Worm (Caenorhabditis elegans) whole organism, L2 larva: Measurements from ENCODE around the gene F12F6.7.

Experiments
- C34F6.9 ChIP-seq: fragments of 150-350 bp; optimal IDR thresholded peaks from 2 replicates; lab custom pipeline; 2014; ENCODE audit warnings: missing biosample characterization, missing genetic modification characterization
- F13H6.1 ChIP-seq: sonication (generic microtip); optimal IDR thresholded peaks from 2 replicates; lab custom pipeline; 2016; ENCODE audit warnings: missing genetic modification characterization, missing compliant biosample characterization
- Y55F3AM.14 ChIP-seq: fragments of 200-800 bp; sonication (Bioruptor generic); optimal IDR thresholded peaks from 2 replicates; lab custom pipeline; 2018; ENCODE audit warnings: mild to moderate bottlenecking, missing genetic modification characterization, missing compliant biosample characterization
- ZK546.5 ChIP-seq: sonication (generic microtip); optimal IDR thresholded peaks from 2 replicates; lab custom pipeline; 2017; ENCODE audit warnings: missing biosample characterization, missing genetic modification characterization
- alr-1 ChIP-seq: fragments of 150-350 bp; optimal IDR thresholded peaks from 2 replicates; lab custom pipeline; 2014; ENCODE audit warnings: missing biosample characterization, missing genetic modification characterization
- aly-2 ChIP-seq: fragments of 150-350 bp; optimal IDR thresholded peaks from 2 replicates; lab custom pipeline; 2014; ENCODE audit warnings: missing biosample characterization, missing genetic modification characterization
- ama-1 ChIP-seq: fragments of 150-350 bp; optimal IDR thresholded peaks from 2 replicates; lab custom pipeline; 2018; ENCODE audit warnings: inconsistent platforms
- blmp-1 ChIP-seq: sonication (generic microtip); optimal IDR thresholded peaks from 2 replicates; lab custom pipeline; 2017; ENCODE audit warnings: missing genetic modification characterization, mild to moderate bottlenecking, missing compliant biosample characterization, antibody characterized with exemption, moderate library complexity; ENCODE audit not compliant: insufficient read depth
- ceh-16 ChIP-seq: fragments of 150-350 bp; optimal IDR thresholded peaks from 2 replicates; lab custom pipeline; 2014; ENCODE audit warnings: missing biosample characterization, missing genetic modification characterization
- ceh-82 ChIP-seq: fragments of 150-350 bp; optimal IDR thresholded peaks from 2 replicates; lab custom pipeline; 2014; ENCODE audit warnings: missing biosample characterization, missing genetic modification characterization
- crh-2 ChIP-seq: sonication (generic microtip); optimal IDR thresholded peaks from 2 replicates; lab custom pipeline; 2017; ENCODE audit warnings: missing biosample characterization, missing genetic modification characterization
- dmd-4 ChIP-seq: sonication (generic microtip); optimal IDR thresholded peaks from 2 replicates; lab custom pipeline; 2017; ENCODE audit warnings: missing biosample characterization, missing genetic modification characterization
- egl-27 ChIP-seq: sonication (generic microtip); optimal IDR thresholded peaks from 3 replicates; lab custom pipeline; 2017; ENCODE audit warnings: missing biosample characterization, missing genetic modification reagents, missing genetic modification characterization
- elt-1 ChIP-seq: fragments of 150-350 bp; optimal IDR thresholded peaks from 2 replicates; lab custom pipeline; 2014; ENCODE audit warnings: missing biosample characterization, missing genetic modification characterization
- elt-3 ChIP-seq: sonication (generic microtip); optimal IDR thresholded peaks from 2 replicates; lab custom pipeline; 2017; ENCODE audit warnings: missing biosample characterization, missing genetic modification characterization
- fos-1 ChIP-seq: fragments of 150-350 bp; optimal IDR thresholded peaks from 2 replicates; lab custom pipeline; 2014; ENCODE audit warnings: missing biosample characterization, missing genetic modification characterization
- gmeb-1 ChIP-seq: fragments of 150-350 bp; optimal IDR thresholded peaks from 2 replicates; lab custom pipeline; 2014; ENCODE audit warnings: missing biosample characterization, missing genetic modification characterization
- lin-39 ChIP-seq: fragments of 150-350 bp; optimal IDR thresholded peaks from 2 replicates; lab custom pipeline; 2014; ENCODE audit warnings: missing biosample characterization, missing genetic modification reagents, missing genetic modification characterization
- lsy-2 ChIP-seq, 2 experiments: fragments of 150-350 bp in 1 of 2; sonication (generic microtip) in 1 of 2; optimal IDR thresholded peaks; 2 replicates each; lab custom pipeline; 2014 to 2017; ENCODE audit warnings: missing biosample characterization in 2 of 2, missing genetic modification characterization in 2 of 2
- mbf-1 ChIP-seq: sonication (generic microtip); optimal IDR thresholded peaks from 2 replicates; lab custom pipeline; 2017; ENCODE audit warnings: missing biosample characterization, missing genetic modification characterization
- mdl-1 ChIP-seq, 2 experiments: fragments of 150-350 bp in 1 of 2; sonication (generic microtip) in 1 of 2; optimal IDR thresholded peaks; 2 replicates each; lab custom pipeline; 2017; ENCODE audit warnings: missing biosample characterization in 2 of 2, missing genetic modification characterization in 2 of 2
- nhr-10 ChIP-seq: sonication (generic microtip); optimal IDR thresholded peaks from 2 replicates; lab custom pipeline; 2017; ENCODE audit warnings: missing biosample characterization, missing genetic modification characterization
- nhr-12 ChIP-seq: fragments of 150-350 bp; optimal IDR thresholded peaks from 2 replicates; lab custom pipeline; 2014; ENCODE audit warnings: missing biosample characterization, missing genetic modification characterization
- nhr-21 ChIP-seq: fragments of 150-350 bp; optimal IDR thresholded peaks from 2 replicates; lab custom pipeline; 2014; ENCODE audit warnings: missing biosample characterization, missing genetic modification characterization
- nhr-23 ChIP-seq: fragments of 150-350 bp; optimal IDR thresholded peaks from 2 replicates; lab custom pipeline; 2014; ENCODE audit warnings: missing biosample characterization, missing genetic modification reagents, missing genetic modification characterization
- nhr-25 ChIP-seq: fragments of 150-350 bp; sonication (generic microtip); optimal IDR thresholded peaks from 3 replicates; lab custom pipeline; 2014; ENCODE audit warnings: missing biosample characterization, missing genetic modification characterization
- nhr-6 ChIP-seq: fragments of 150-350 bp; optimal IDR thresholded peaks from 2 replicates; lab custom pipeline; 2014; ENCODE audit warnings: missing biosample characterization, missing genetic modification characterization
- nhr-77 ChIP-seq: fragments of 150-350 bp; optimal IDR thresholded peaks from 2 replicates; lab custom pipeline; 2014; ENCODE audit warnings: missing biosample characterization, missing genetic modification characterization
- peb-1 ChIP-seq: fragments of 150-350 bp; optimal IDR thresholded peaks from 2 replicates; lab custom pipeline; 2014; ENCODE audit warnings: missing biosample characterization, missing genetic modification characterization
- sem-4 ChIP-seq: fragments of 150-350 bp; optimal IDR thresholded peaks from 2 replicates; lab custom pipeline; 2014; ENCODE audit warnings: missing biosample characterization, missing genetic modification reagents, missing genetic modification characterization
- skn-1 ChIP-seq: sonication (generic microtip); optimal IDR thresholded peaks from 2 replicates; lab custom pipeline; 2017; ENCODE audit warnings: missing biosample characterization, missing genetic modification characterization
- sma-3 ChIP-seq: sonication (generic microtip); optimal IDR thresholded peaks from 2 replicates; lab custom pipeline; 2016; ENCODE audit warnings: missing genetic modification reagents, missing genetic modification characterization, missing compliant biosample characterization
- sma-9 ChIP-seq, 2 experiments: fragments of 150-350 bp in 1 of 2; sonication (generic microtip) in 1 of 2; optimal IDR thresholded peaks; 2 replicates each; lab custom pipeline; 2014 to 2016; ENCODE audit warnings: missing genetic modification characterization in 2 of 2, mild to moderate bottlenecking in 1 of 2, missing biosample characterization in 1 of 2, missing compliant biosample characterization in 1 of 2, missing genetic modification reagents in 1 of 2, moderate library complexity in 1 of 2
- unc-39 ChIP-seq: fragments of 150-350 bp; optimal IDR thresholded peaks from 2 replicates; lab custom pipeline; 2014; ENCODE audit warnings: missing biosample characterization, missing genetic modification characterization
- unc-55 ChIP-seq: fragments of 150-350 bp; sonication (generic microtip); optimal IDR thresholded peaks from 3 replicates; lab custom pipeline; 2014; ENCODE audit warnings: missing biosample characterization, missing genetic modification reagents, missing genetic modification characterization
- unc-62 ChIP-seq: fragments of 150-350 bp; optimal IDR thresholded peaks from 2 replicates; lab custom pipeline; 2014; ENCODE audit warnings: missing biosample characterization, missing genetic modification reagents, missing genetic modification characterization
- zag-1 ChIP-seq: fragments of 150-350 bp; optimal IDR thresholded peaks from 2 replicates; lab custom pipeline; 2014; ENCODE audit warnings: missing biosample characterization, missing genetic modification characterization
- ztf-1 ChIP-seq: fragments of 200-800 bp; sonication (Bioruptor generic); conservative IDR thresholded peaks from 2 replicates; pipeline ENCODE4 v1.3.6; 2022; ENCODE audit warnings: missing genetic modification characterization, missing compliant biosample characterization
- ztf-11 ChIP-seq: sonication (generic microtip); optimal IDR thresholded peaks from 2 replicates; lab custom pipeline; 2017; ENCODE audit warnings: missing biosample characterization, missing genetic modification characterization
- ztf-4 ChIP-seq: fragments of 150-350 bp; optimal IDR thresholded peaks from 2 replicates; lab custom pipeline; 2014; ENCODE audit warnings: missing biosample characterization, missing genetic modification characterization

The F12F6.7 gene

DNA sequence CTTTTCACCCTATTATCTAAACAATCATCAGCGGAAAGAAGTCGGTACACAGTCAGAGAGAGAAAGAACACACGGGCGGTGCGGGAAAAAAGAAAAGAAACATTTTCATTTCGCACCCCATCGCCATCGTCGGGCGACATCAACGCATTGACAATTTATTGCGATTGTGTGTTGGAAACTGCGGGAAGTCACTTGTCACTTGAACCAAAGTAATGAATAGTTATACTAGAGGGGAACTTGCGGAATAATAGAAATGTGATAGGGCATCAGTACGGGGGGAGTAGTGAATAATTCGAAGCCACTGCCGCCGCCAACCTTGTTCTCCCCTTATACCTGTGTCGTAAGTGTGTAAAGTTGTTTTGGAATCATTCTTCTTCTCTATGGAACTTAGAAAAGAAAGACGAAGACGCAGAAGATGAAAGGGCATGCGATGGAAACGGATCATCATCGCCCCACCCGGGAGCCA, 9.8 kb upstream of the F12F6.7 start (continued):
- no peak for TF ChIP-seq ceh-82 (tag; lab: Kevin White, UChicago)
- peak; percentile 27 for TF ChIP-seq sma-3 (GFP tag; lab: Kevin White, UChicago)
- TF ChIP-seq unc-55 (GFP tag; lab: Kevin White, UChicago) = no peak
- no peak for TF ChIP-seq mdl-1 (tag; optimal IDR thresholded peaks at IDR 0.05; lab: Kevin White, UChicago)
- no peak for TF ChIP-seq peb-1 (tag; lab: Kevin White, UChicago)
- peak; percentile 45 for TF ChIP-seq nhr-25
- TF ChIP-seq mbf-1 (tag; lab: Kevin White, UChicago) = no peak
- TF ChIP-seq, all 48 proteins: peak for 8

DNA sequence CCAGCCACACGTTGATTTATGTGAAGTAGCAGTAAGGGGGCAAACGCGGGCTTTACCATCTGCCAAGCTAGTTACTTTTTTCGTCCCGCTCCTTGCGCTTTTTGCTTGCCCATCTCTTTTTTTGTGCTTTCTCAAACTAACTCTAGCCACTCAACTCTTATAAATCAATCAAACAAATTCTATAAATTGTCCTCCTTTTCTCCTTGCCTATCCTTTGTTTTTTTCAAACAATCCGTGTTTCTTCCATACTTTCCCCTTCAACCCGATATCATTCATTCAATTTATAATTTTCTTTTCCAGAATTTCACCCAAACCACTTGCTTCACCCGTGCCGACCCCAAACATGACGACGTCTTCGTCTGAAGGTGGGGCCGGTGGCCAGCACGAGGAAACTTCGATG, 8.6 kb upstream of the F12F6.7 start, which contains the start of gene srgp-1:
TSS of gene srgp-1 (plus strand) at position 301 of the 400 bp plus-strand sequence.
- TF ChIP-seq ama-1 (lab: Kevin White, UChicago) (no peak), Y55F3AM.14 (GFP tag; lab: Kevin White, UChicago) (no peak), F13H6.1 (tag; lab: Kevin White, UChicago) (no peak)

DNA sequence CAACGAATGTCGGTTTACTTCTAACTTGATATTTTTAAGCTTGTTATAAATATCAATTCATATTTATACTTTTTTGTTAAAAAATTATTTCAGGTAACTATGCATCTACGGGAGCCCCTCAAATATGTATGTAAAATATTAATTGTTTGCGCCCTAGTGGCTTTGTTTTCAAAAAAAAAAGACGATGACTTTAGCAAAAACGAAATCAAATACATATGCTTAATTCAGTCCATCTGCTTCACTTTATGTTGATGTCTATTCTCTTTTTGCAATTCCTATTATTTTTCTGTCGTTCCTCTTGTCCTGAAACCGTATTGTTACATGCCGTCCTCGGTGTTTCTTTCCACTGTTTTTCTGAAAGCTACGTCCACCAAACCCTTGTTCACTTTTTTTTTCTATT, 8.2 kb upstream of the F12F6.7 start:
- no peak for TF ChIP-seq ceh-16 (tag; lab: Kevin White, UChicago)
- no peak for TF ChIP-seq sma-9 (GFP tag; optimal IDR thresholded peaks at IDR 0.05; lab: Kevin White, UChicago)
- no peak for TF ChIP-seq sma-9 (tag; optimal IDR thresholded peaks at IDR 0.05; lab: Kevin White, UChicago)
- TF ChIP-seq crh-2 (tag; lab: Kevin White, UChicago) = no peak
- TF ChIP-seq unc-62 (GFP tag; lab: Kevin White, UChicago) = no peak
- no peak for TF ChIP-seq ZK546.5 (tag; lab: Kevin White, UChicago)
- no peak for TF ChIP-seq lsy-2 (tag; optimal IDR thresholded peaks at IDR 0.05; lab: Kevin White, UChicago)
- no peak for TF ChIP-seq nhr-21
- no peak for TF ChIP-seq gmeb-1 (tag; lab: Kevin White, UChicago)
- TF ChIP-seq ceh-82 (tag; lab: Kevin White, UChicago) = no peak
- TF ChIP-seq nhr-12 = no peak
- no peak for TF ChIP-seq nhr-77 (tag; lab: Kevin White, UChicago)
- no peak for TF ChIP-seq unc-39 (tag; lab: Kevin White, UChicago)
- no peak for TF ChIP-seq sem-4 (tag; lab: Kevin White, UChicago)
- TF ChIP-seq F13H6.1 (tag; lab: Kevin White, UChicago) = no peak
- TF ChIP-seq egl-27 = no peak
- TF ChIP-seq mbf-1 (tag; lab: Kevin White, UChicago) = no peak
- no peak for TF ChIP-seq lin-39 (tag; lab: Kevin White, UChicago)
- TF ChIP-seq Y55F3AM.14 (GFP tag; lab: Kevin White, UChicago) = no peak
- TF ChIP-seq dmd-4 (tag; lab: Kevin White, UChicago) = no peak

DNA sequence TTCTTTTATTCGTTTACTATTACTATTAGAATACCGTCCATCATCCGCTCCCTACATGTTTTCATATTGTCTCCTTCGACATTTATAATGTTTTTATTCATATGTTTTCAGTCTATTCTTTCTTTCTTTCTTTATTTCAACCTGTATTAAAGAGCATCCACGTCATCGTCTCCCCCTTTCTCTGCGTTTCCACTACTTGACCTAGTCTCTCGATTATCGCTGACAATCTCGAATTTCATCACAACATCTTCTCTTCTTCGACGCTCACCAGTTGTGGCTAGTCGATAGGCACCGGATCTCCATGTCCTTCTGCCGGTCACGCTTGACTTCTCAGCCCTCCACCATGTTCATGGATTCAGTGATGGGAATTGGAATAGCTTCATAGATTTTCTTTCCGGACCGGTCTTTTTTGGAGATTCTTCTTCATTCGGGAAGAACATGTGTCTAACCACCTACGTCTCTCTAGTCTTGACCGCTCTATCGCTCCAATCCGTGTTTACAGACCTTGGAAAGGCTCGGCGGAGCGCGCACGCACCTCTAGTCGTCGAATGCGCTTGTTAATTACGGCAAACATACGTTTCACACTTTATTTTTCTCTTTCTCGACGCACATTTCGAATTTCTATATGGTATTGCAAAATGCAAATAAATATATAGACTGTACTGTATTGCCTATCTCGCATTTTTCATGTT, 6.8 kb upstream of the F12F6.7 start:
- TF ChIP-seq sma-3 (GFP tag; lab: Kevin White, UChicago) = no peak
- no peak for TF ChIP-seq egl-27
- no peak for TF ChIP-seq elt-3
- TF ChIP-seq gmeb-1 (tag; lab: Kevin White, UChicago) = no peak
- no peak for TF ChIP-seq unc-39 (tag; lab: Kevin White, UChicago)
- no peak for TF ChIP-seq F13H6.1 (tag; lab: Kevin White, UChicago)
- no peak for TF ChIP-seq C34F6.9 (tag; lab: Kevin White, UChicago)
- no peak for TF ChIP-seq Y55F3AM.14 (GFP tag; lab: Kevin White, UChicago)
- TF ChIP-seq skn-1 = no peak
- TF ChIP-seq fos-1 (tag; lab: Kevin White, UChicago) = no peak
- TF ChIP-seq nhr-25 = no peak
- no peak for TF ChIP-seq nhr-12
- TF ChIP-seq nhr-10 = no peak
- no peak for TF ChIP-seq ceh-16 (tag; lab: Kevin White, UChicago)
- no peak for TF ChIP-seq nhr-23
- no peak for TF ChIP-seq elt-1 (tag; lab: Kevin White, UChicago)
- no peak for TF ChIP-seq sma-9 (GFP tag; optimal IDR thresholded peaks at IDR 0.05; lab: Kevin White, UChicago)
- TF ChIP-seq sma-9 (tag; optimal IDR thresholded peaks at IDR 0.05; lab: Kevin White, UChicago) = no peak
- no peak for TF ChIP-seq crh-2 (tag; lab: Kevin White, UChicago)
- TF ChIP-seq dmd-4 (tag; lab: Kevin White, UChicago) = no peak
- TF ChIP-seq unc-62 (GFP tag; lab: Kevin White, UChicago) = no peak

DNA sequence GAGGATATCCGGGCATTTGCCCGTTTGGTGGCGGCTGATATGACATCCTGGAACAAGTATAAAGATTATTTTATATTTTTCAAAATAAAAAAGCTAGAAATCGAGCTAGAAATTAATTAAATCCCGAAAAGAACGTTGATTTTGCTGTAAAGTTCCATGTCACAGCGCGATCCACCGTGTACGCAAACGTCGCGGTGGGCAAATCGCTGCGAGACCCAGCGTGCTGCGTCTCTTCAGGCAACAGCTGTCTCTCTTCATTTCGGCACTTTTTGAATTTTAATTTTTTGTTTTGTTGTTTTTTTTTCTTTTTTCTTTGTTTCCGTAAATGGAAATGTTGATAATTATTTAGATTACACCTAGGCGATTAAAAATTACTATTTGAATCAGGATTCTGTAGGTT, 4.5 kb upstream of the F12F6.7 start, which contains the start of gene sec-24.1:
TSS of gene sec-24.1 (minus strand) at position 49 of the 400 bp plus-strand sequence.
- TF ChIP-seq F13H6.1 (tag; lab: Kevin White, UChicago) = peak; percentile 89
- TF ChIP-seq nhr-6 = peak; percentile 69
- TF ChIP-seq mdl-1 (tag; optimal IDR thresholded peaks at IDR 0.05; lab: Kevin White, UChicago) = peak; percentile 57 to 68
- peak; percentile 95 for TF ChIP-seq crh-2 (tag; lab: Kevin White, UChicago)
- no peak for TF ChIP-seq ztf-11 (tag; lab: Kevin White, UChicago)
- TF ChIP-seq ama-1 (lab: Kevin White, UChicago) = no peak
- TF ChIP-seq Y55F3AM.14 (GFP tag; lab: Kevin White, UChicago) = no peak
- peak; percentile 84 for TF ChIP-seq ztf-4 (tag; lab: Kevin White, UChicago)
- peak; percentile 96 for TF ChIP-seq unc-55 (GFP tag; lab: Kevin White, UChicago)
- peak; percentile 96 for TF ChIP-seq gmeb-1 (tag; lab: Kevin White, UChicago)
- peak; percentile 94 for TF ChIP-seq sma-9 (GFP tag; optimal IDR thresholded peaks at IDR 0.05; lab: Kevin White, UChicago)
- TF ChIP-seq sma-9 (tag; optimal IDR thresholded peaks at IDR 0.05; lab: Kevin White, UChicago) = no peak
- TF ChIP-seq blmp-1 = peak; percentile 65
- TF ChIP-seq ZK546.5 (tag; lab: Kevin White, UChicago) = peak; percentile 75
- peak; percentile 99 to 100 for TF ChIP-seq lsy-2 (tag; optimal IDR thresholded peaks at IDR 0.05; lab: Kevin White, UChicago)
- no peak for TF ChIP-seq ztf-1 (GFP tag; lab: Robert Waterston, UW)
- TF ChIP-seq dmd-4 (tag; lab: Kevin White, UChicago) = no peak
- no peak for TF ChIP-seq zag-1 (tag; lab: Kevin White, UChicago)
- peak; percentile 88 for TF ChIP-seq nhr-21
- TF ChIP-seq sem-4 (tag; lab: Kevin White, UChicago) = peak; percentile 88
- TF ChIP-seq aly-2 (tag; lab: Kevin White, UChicago) = no peak
- no peak for TF ChIP-seq alr-1 (tag; lab: Kevin White, UChicago)
